Fruit fly (Drosophila melanogaster) S2 (cell line): ENCODE data around the gene CG31121.

Experiments used
- CG8478 ChIP-seq: fragments of >200 bp; optimal IDR thresholded peaks from 2 replicates; lab custom pipeline; 2018
- CTCF ChIP-seq, 2 experiments: fragments of >200 bp; optimal IDR thresholded peaks; 2 replicates each; lab custom pipeline; 2018

The CG31121 gene

dm6 chr3R:24833652-24834051 lies 60.8 kb downstream of the CG31121 start, which contains the start of gene sosie:
sosie (plus strand) TSS chr3R:24833952.
- no peak for TF ChIP-seq CTCF (optimal IDR thresholded peaks at IDR 0.05; lab: Kevin White, UChicago)
- no peak for TF ChIP-seq CG8478 (lab: Kevin White, UChicago)
